Worm (Caenorhabditis elegans) whole organism, L4/young adult: Measurements from ENCODE around the gene Y110A2AL.3.
A peak's percentile ranks its signal among the peaks of the same experiment; 100 is the strongest.

Experiments
- W03F9.2 ChIP-seq: fragments of 150-350 bp; optimal IDR thresholded peaks from 2 replicates; lab custom pipeline; 2014; ENCODE audit warnings: missing biosample characterization, missing genetic modification characterization
- dao-5 ChIP-seq: sonication (generic microtip); optimal IDR thresholded peaks from 2 replicates; lab custom pipeline; 2016; ENCODE audit warnings: missing genotype, missing genetic modification characterization, moderate library complexity, missing compliant biosample characterization
- him-1 ChIP-seq: sonication (generic microtip); optimal IDR thresholded peaks from 2 replicates; lab custom pipeline; 2016; ENCODE audit warnings: missing genotype, missing genetic modification reagents, missing genetic modification characterization, missing compliant biosample characterization

DNA sequence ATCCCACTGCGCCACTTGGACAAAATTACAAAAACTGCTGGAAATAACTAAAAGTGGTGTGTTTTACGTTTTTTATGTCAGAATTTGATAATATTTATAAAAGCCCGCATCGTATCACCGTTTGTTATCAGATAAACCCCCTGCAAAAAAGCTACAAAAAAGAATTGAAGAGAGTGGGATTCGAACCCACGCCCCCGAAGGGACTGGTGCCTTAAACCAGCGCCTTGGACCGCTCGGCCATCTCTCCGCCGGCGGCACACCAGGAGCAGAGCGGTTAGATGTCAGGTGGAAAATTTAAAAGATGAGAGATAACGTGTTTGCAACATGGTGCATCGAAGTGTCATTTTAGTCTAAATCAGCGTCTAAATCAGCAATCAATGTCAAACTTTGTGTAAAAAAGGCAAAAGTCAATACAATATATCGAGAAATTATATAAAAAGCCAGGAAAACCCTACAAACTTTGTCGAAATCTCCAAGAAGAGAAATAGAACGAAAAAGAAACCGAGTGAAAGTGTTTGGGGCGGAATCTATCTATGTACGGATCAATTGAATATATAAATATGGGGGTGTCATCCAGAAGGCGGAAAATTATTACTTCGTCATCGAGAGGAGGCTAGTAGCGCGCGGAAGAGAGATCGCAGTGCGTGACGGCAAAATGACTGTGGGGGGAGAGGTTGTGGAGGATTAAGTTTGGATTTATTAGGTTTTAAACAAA, 5.3 kb upstream of the Y110A2AL.3 start:
- TF ChIP-seq him-1 (tag; lab: Kevin White, UChicago), result no peak
- TF ChIP-seq W03F9.2 (tag; lab: Kevin White, UChicago), result no peak
- peak; percentile 6 for TF ChIP-seq dao-5 (tag; lab: Kevin White, UChicago)
